Worm (Caenorhabditis elegans): ENCODE results near the gene lys-1.

ce11 chrV:10255005-10255472, 22.7 kb upstream of the lys-1 start, which contains the start of gene rop-1:
- peak; percentile 5 for TF ChIP-seq elt-2 (tag; optimal IDR thresholded peaks at IDR 0.05)
- TF ChIP-seq hlh-17 (GFP tag; optimal IDR thresholded peaks at IDR 0.05; ENCODE audit: borderline replicate concordance): no peak
- peak in 1 of 3 experiments; percentile 3 for TF ChIP-seq ceh-82 (tag; optimal IDR thresholded peaks at IDR 0.05)
- TF ChIP-seq unc-98 (GFP tag; IDR thresholded peaks at IDR 0.05): no peak
- peak; percentile 67 for TF ChIP-seq skn-1 (tag; optimal IDR thresholded peaks at IDR 0.05)
- no peak for TF ChIP-seq unc-62 (GFP tag; optimal IDR thresholded peaks at IDR 0.05)
- peak; percentile 89 for TF ChIP-seq blmp-1 (tag; optimal IDR thresholded peaks at IDR 0.05)
- no peak for TF ChIP-seq ztf-11 (tag; optimal IDR thresholded peaks at IDR 0.05)
- TF ChIP-seq nhr-20 (tag; optimal IDR thresholded peaks at IDR 0.05): peak; percentile 10
- no peak for TF ChIP-seq lin-13 (GFP tag; optimal IDR thresholded peaks at IDR 0.05)
- no peak for TF ChIP-seq nhr-237 (tag; optimal IDR thresholded peaks at IDR 0.05)
